Worm (Caenorhabditis elegans) whole organism, L4 larva: Measurements from ENCODE around the gene sdc-2.
A peak's percentile ranks its signal among the peaks of the same experiment; 100 is the strongest.

Experiments used
- F10B5.3 ChIP-seq: sonication (generic microtip); optimal IDR thresholded peaks from 2 replicates; lab custom pipeline; 2016; ENCODE audit warnings: mild to moderate bottlenecking, missing genetic modification characterization, missing compliant biosample characterization
- F26F4.8 ChIP-seq: fragments of 200-800 bp; sonication (Bioruptor generic); conservative IDR thresholded peaks from 2 replicates; pipeline ENCODE4 v1.3.6; 2022; ENCODE audit warnings: missing genetic modification characterization, missing compliant biosample characterization
- T20F7.1 ChIP-seq: fragments of 200-800 bp; sonication (Bioruptor generic); optimal IDR thresholded peaks from 2 replicates; lab custom pipeline; 2018; ENCODE audit warnings: mild to moderate bottlenecking, missing genetic modification characterization, missing compliant biosample characterization
- Y5F2A.4 ChIP-seq: fragments of 200-800 bp; sonication (Bioruptor generic); optimal IDR thresholded peaks from 2 replicates; lab custom pipeline; 2018; ENCODE audit warnings: mild to moderate bottlenecking, missing genetic modification characterization, missing compliant biosample characterization
- aha-1 ChIP-seq: fragments of 150-350 bp; peaks from one replicate; lab custom pipeline; 2014; ENCODE audit warnings: missing biosample characterization, missing genetic modification characterization
- ceh-20 ChIP-seq: fragments of 200-800 bp; sonication (Bioruptor generic); IDR thresholded peaks from 2 replicates; pipeline ENCODE4 v1.3.6; 2022; ENCODE audit warnings: missing genetic modification reagents, missing genetic modification characterization, missing compliant biosample characterization
- ceh-44 ChIP-seq: fragments of 200-800 bp; sonication (Bioruptor generic); IDR thresholded peaks from 2 replicates; pipeline ENCODE4 v1.3.6; 2022; ENCODE audit warnings: missing genetic modification reagents, missing genetic modification characterization, missing compliant biosample characterization
- ceh-62 ChIP-seq: sonication (generic microtip); optimal IDR thresholded peaks from 2 replicates; lab custom pipeline; 2017; ENCODE audit warnings: missing biosample characterization, missing genetic modification characterization
- daf-12 ChIP-seq: fragments of 150-350 bp; optimal IDR thresholded peaks from 2 replicates; lab custom pipeline; 2014; ENCODE audit warnings: missing biosample characterization, missing genetic modification reagents, missing genetic modification characterization
- daf-16 ChIP-seq, 3 experiments: sonication (generic microtip); optimal IDR thresholded peaks; 2 replicates each; lab custom pipeline; 2016 to 2017; ENCODE audit warnings: missing genetic modification characterization in 3 of 3, missing genetic modification reagents in 3 of 3, mild to moderate bottlenecking in 2 of 3, missing compliant biosample characterization in 2 of 3, missing biosample characterization in 1 of 3, moderate library complexity in 1 of 3
- daf-19 ChIP-seq: fragments of 200-800 bp; sonication (Bioruptor generic); conservative IDR thresholded peaks from 2 replicates; pipeline ENCODE4 v1.3.6; 2022; ENCODE audit warnings: missing genetic modification characterization, missing compliant biosample characterization
- dmd-6 ChIP-seq: fragments of 200-800 bp; sonication (Bioruptor generic); IDR thresholded peaks from 2 replicates; pipeline ENCODE4 v1.3.6; 2022; ENCODE audit warnings: missing genetic modification reagents, missing genetic modification characterization, missing compliant biosample characterization
- dmd-8 ChIP-seq: fragments of 200-800 bp; sonication (Bioruptor generic); IDR thresholded peaks from 2 replicates; pipeline ENCODE4 v1.3.6; 2022; ENCODE audit warnings: missing genetic modification characterization, missing compliant biosample characterization
- dpl-1 ChIP-seq: fragments of 150-350 bp; optimal IDR thresholded peaks from 2 replicates; lab custom pipeline; 2014; ENCODE audit warnings: missing biosample characterization, missing genetic modification reagents, missing genetic modification characterization
- egl-27 ChIP-seq: sonication (generic microtip); optimal IDR thresholded peaks from 3 replicates; lab custom pipeline; 2017; ENCODE audit warnings: missing biosample characterization, missing genetic modification reagents, missing genetic modification characterization
- egl-43 ChIP-seq: fragments of 200-800 bp; sonication (Bioruptor generic); IDR thresholded peaks from 2 replicates; pipeline ENCODE4 v1.3.6; 2022; ENCODE audit warnings: missing genetic modification reagents, missing genetic modification characterization, missing compliant biosample characterization
- fkh-10 ChIP-seq: fragments of 150-350 bp; optimal IDR thresholded peaks from 2 replicates; lab custom pipeline; 2014; ENCODE audit warnings: missing biosample characterization, missing genetic modification reagents, missing genetic modification characterization
- fos-1 ChIP-seq: fragments of 150-350 bp; optimal IDR thresholded peaks from 2 replicates; lab custom pipeline; 2014; ENCODE audit warnings: missing biosample characterization, missing genetic modification characterization
- gei-8 ChIP-seq: fragments of 200-800 bp; sonication (Bioruptor generic); optimal IDR thresholded peaks from 2 replicates; lab custom pipeline; 2018; ENCODE audit warnings: mild to moderate bottlenecking, missing genetic modification characterization, missing compliant biosample characterization
- hlh-11 ChIP-seq: fragments of 200-800 bp; sonication (Bioruptor generic); optimal IDR thresholded peaks from 2 replicates; lab custom pipeline; 2018; ENCODE audit warnings: mild to moderate bottlenecking, missing genetic modification characterization, missing compliant biosample characterization
- hmg-1.1 ChIP-seq: fragments of 200-800 bp; sonication (Bioruptor generic); IDR thresholded peaks from 2 replicates; pipeline ENCODE4 v1.3.6; 2022; ENCODE audit warnings: missing genetic modification reagents, missing genetic modification characterization, missing compliant biosample characterization
- lim-7 ChIP-seq: fragments of 200-800 bp; sonication (Bioruptor generic); IDR thresholded peaks from 2 replicates; pipeline ENCODE4 v1.3.6; 2022; ENCODE audit warnings: missing genetic modification characterization, missing compliant biosample characterization
- lin-13 ChIP-seq: fragments of 150-350 bp; optimal IDR thresholded peaks from 2 replicates; lab custom pipeline; 2014; ENCODE audit warnings: missing biosample characterization, missing genetic modification reagents, missing genetic modification characterization
- lin-15B ChIP-seq: fragments of 150-350 bp; sonication (generic microtip); optimal IDR thresholded peaks from 3 replicates; lab custom pipeline; 2014; ENCODE audit warnings: missing biosample characterization, missing genetic modification characterization
- lin-38 ChIP-seq: fragments of 200-800 bp; sonication (Bioruptor generic); IDR thresholded peaks from 2 replicates; pipeline ENCODE4 v1.3.6; 2022; ENCODE audit warnings: missing genetic modification reagents, missing genetic modification characterization, missing compliant biosample characterization
- madf-5 ChIP-seq, 2 experiments: fragments of 200-800 bp; sonication (Bioruptor generic); IDR thresholded peaks; 2 replicates each; pipeline ENCODE4 v1.3.6; 2022; ENCODE audit warnings: missing compliant biosample characterization in 2 of 2, missing genetic modification characterization in 2 of 2
- madf-9 ChIP-seq: fragments of 200-800 bp; sonication (Bioruptor generic); conservative IDR thresholded peaks from 2 replicates; pipeline ENCODE4 v1.3.6; 2022; ENCODE audit warnings: missing genetic modification reagents, missing genetic modification characterization, missing compliant biosample characterization
- mdl-1 ChIP-seq, 2 experiments: fragments of 150-350 bp in 1 of 2; sonication (generic microtip) in 1 of 2; optimal IDR thresholded peaks; 2 replicates each; lab custom pipeline; 2014 to 2017; ENCODE audit warnings: missing biosample characterization in 2 of 2, missing genetic modification characterization in 2 of 2
- mes-2 ChIP-seq: sonication (generic microtip); optimal IDR thresholded peaks from 2 replicates; lab custom pipeline; 2016; ENCODE audit warnings: missing genotype, mild to moderate bottlenecking, missing genetic modification characterization, missing compliant biosample characterization; ENCODE audit not compliant: poor library complexity, severe bottlenecking
- mxl-3 ChIP-seq: fragments of 200-800 bp; sonication (Bioruptor generic); optimal IDR thresholded peaks from 2 replicates; lab custom pipeline; 2018; ENCODE audit warnings: mild to moderate bottlenecking, missing genetic modification characterization, missing compliant biosample characterization
- nhr-10 ChIP-seq: fragments of 150-350 bp; optimal IDR thresholded peaks from 2 replicates; lab custom pipeline; 2014; ENCODE audit warnings: missing biosample characterization, missing genetic modification characterization
- nhr-102 ChIP-seq: sonication (generic microtip); optimal IDR thresholded peaks from 2 replicates; lab custom pipeline; 2016; ENCODE audit warnings: mild to moderate bottlenecking, missing genetic modification characterization, moderate library complexity, missing compliant biosample characterization
- nhr-11 ChIP-seq: fragments of 150-350 bp; optimal IDR thresholded peaks from 2 replicates; lab custom pipeline; 2014; ENCODE audit warnings: missing biosample characterization, missing genetic modification characterization
- nhr-111 ChIP-seq: fragments of 200-800 bp; sonication (Bioruptor generic); optimal IDR thresholded peaks from 2 replicates; lab custom pipeline; 2018; ENCODE audit warnings: mild to moderate bottlenecking, missing genetic modification characterization, missing compliant biosample characterization
- nhr-48 ChIP-seq: sonication (generic microtip); optimal IDR thresholded peaks from 2 replicates; lab custom pipeline; 2016; ENCODE audit warnings: mild to moderate bottlenecking, missing genetic modification characterization, missing compliant biosample characterization
- nhr-6 ChIP-seq: fragments of 150-350 bp; optimal IDR thresholded peaks from 2 replicates; lab custom pipeline; 2014; ENCODE audit warnings: missing biosample characterization, missing genetic modification characterization
- nhr-76 ChIP-seq: fragments of 150-350 bp; optimal IDR thresholded peaks from 2 replicates; lab custom pipeline; 2014; ENCODE audit warnings: missing biosample characterization, missing genetic modification characterization
- php-3 ChIP-seq: fragments of 200-800 bp; sonication (Bioruptor generic); IDR thresholded peaks from 2 replicates; pipeline ENCODE4 v1.3.6; 2022; ENCODE audit warnings: missing genetic modification reagents, missing genetic modification characterization, missing compliant biosample characterization
- rbr-2 ChIP-seq: sonication (generic microtip); optimal IDR thresholded peaks from 2 replicates; lab custom pipeline; 2016; ENCODE audit warnings: missing genotype, missing genetic modification characterization, missing compliant biosample characterization
- saeg-2 ChIP-seq: fragments of 200-800 bp; sonication (Bioruptor generic); IDR thresholded peaks from 2 replicates; pipeline ENCODE4 v1.3.6; 2022; ENCODE audit warnings: missing genetic modification reagents, missing genetic modification characterization, missing compliant biosample characterization
- set-16 ChIP-seq: fragments of 200-800 bp; sonication (Bioruptor generic); IDR thresholded peaks from 2 replicates; pipeline ENCODE4 v1.3.6; 2022; ENCODE audit warnings: missing genetic modification reagents, missing genetic modification characterization, missing compliant biosample characterization
- snpc-1.2 ChIP-seq: fragments of 200-800 bp; sonication (Bioruptor generic); IDR thresholded peaks from 2 replicates; pipeline ENCODE4 v1.3.6; 2022; ENCODE audit warnings: missing genetic modification reagents, missing genetic modification characterization, missing compliant biosample characterization
- snpc-4 ChIP-seq: fragments of 150-350 bp; optimal IDR thresholded peaks from 2 replicates; lab custom pipeline; 2014; ENCODE audit warnings: missing biosample characterization, missing genetic modification characterization
- spr-1 ChIP-seq: sonication (generic microtip); optimal IDR thresholded peaks from 2 replicates; lab custom pipeline; 2016; ENCODE audit warnings: mild to moderate bottlenecking, missing genetic modification characterization, missing compliant biosample characterization
- tag-97 ChIP-seq: fragments of 200-800 bp; sonication (Bioruptor generic); IDR thresholded peaks from 2 replicates; pipeline ENCODE4 v1.3.6; 2022; ENCODE audit warnings: missing genetic modification characterization, missing compliant biosample characterization
- unc-62 ChIP-seq, 3 experiments: fragments of 150-350 bp in 1 of 3; sonication (generic microtip); optimal IDR thresholded peaks in 2 of 3; peaks in 1 of 3; 1 replicate in 1 of 3; 2 replicates in 2 of 3; lab custom pipeline; 2014 to 2017; ENCODE audit warnings: missing biosample characterization in 3 of 3, missing genetic modification characterization in 3 of 3, missing genetic modification reagents in 3 of 3, missing genotype in 1 of 3
- zag-1 ChIP-seq: fragments of 150-350 bp; optimal IDR thresholded peaks from 2 replicates; lab custom pipeline; 2014; ENCODE audit warnings: missing biosample characterization, missing genetic modification characterization
- zip-11 ChIP-seq: fragments of 200-800 bp; sonication (Bioruptor generic); IDR thresholded peaks from 2 replicates; pipeline ENCODE4 v1.3.6; 2022; ENCODE audit warnings: missing genetic modification characterization, missing compliant biosample characterization
- zip-2 ChIP-seq: fragments of 150-350 bp; optimal IDR thresholded peaks from 2 replicates; lab custom pipeline; 2014; ENCODE audit warnings: missing biosample characterization, missing genetic modification characterization

sdc-2 gene

DNA sequence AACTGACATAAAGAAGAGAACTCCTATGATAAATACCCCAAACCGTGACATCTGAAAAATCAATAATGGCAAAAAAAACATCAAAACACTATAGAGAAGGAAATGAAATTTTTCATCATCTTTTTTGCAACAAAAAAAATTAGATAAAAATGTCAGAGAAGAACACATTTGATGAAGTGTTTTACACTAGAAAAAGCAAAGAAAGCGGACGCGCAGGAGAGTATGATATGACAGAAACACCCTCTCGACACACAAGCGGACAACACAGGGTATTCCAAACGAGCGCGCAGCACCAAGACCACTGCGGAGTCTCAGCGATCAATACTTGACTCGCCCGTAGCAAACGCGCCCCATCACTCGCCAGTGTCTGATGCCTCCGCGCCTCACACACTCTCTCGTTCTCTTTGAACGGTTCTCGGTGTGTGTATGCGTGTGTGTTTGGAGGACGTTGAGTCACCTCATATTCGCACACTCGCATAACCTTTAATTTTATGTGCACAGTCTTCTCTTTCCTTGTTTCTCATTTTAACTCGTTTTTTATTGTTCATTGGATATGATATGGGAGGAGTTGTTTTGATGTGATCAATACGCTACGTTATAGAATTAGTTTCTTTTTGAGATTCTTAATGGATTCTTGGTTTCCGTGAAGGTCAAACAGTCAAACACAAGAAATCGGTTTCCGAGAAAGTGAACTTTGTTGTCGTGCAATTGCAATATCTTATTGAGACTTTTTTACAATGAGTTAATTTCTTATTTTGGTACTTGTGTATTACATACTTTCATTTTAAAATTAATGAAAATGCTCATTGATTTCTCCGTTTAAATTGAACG is 24.2 kb downstream of the sdc-2 start, which contains the start of gene selt-1.1 (continued):
- TF ChIP-seq nhr-10 (no peak), egl-43 (GFP tag; lab: Robert Waterston, UW) (no peak), gei-8 (no peak), madf-5 (GFP tag; IDR thresholded peaks at IDR 0.05; lab: Robert Waterston, UW) (0 out of 4 replicates have a peak, but pooled peaks of 1 of the 2 experiments have one; percentile 4), ceh-62 (tag; lab: Kevin White, UChicago) (no peak), rbr-2 (tag; lab: Kevin White, UChicago) (peak; percentile 67), zag-1 (tag; lab: Kevin White, UChicago) (no peak), daf-12 (tag; lab: Kevin White, UChicago) (no peak), tag-97 (GFP tag; lab: Robert Waterston, UW) (no peak), ceh-44 (no peak), nhr-102 (tag; lab: Kevin White, UChicago) (peak; percentile 31), nhr-111 (GFP tag; lab: Kevin White, UChicago) (no peak), set-16 (GFP tag; lab: Robert Waterston, UW) (no peak), aha-1 (tag; lab: Kevin White, UChicago) (no peak), daf-16 (GFP tag; optimal IDR thresholded peaks at IDR 0.05; lab: Kevin White, UChicago) (no peak), daf-16 (tag; optimal IDR thresholded peaks at IDR 0.05; lab: Kevin White, UChicago) (peak; percentile 73), dmd-6 (GFP tag; lab: Robert Waterston, UW) (peak; percentile 75), php-3 (GFP tag; lab: Robert Waterston, UW) (no peak), zip-2 (no peak), mxl-3 (GFP tag; lab: Kevin White, UChicago) (peak; percentile 77), T20F7.1 (GFP tag; lab: Kevin White, UChicago) (no peak), nhr-6 (tag; lab: Kevin White, UChicago) (peak; percentile 97), lin-13 (GFP tag; lab: Kevin White, UChicago) (peak; percentile 68), daf-19 (GFP tag; lab: Robert Waterston, UW) (no peak), fos-1 (tag; lab: Kevin White, UChicago) (no peak), hlh-11 (tag; lab: Kevin White, UChicago) (peak; percentile 86), snpc-4 (tag; lab: Kevin White, UChicago) (no peak), F26F4.8 (no peak), egl-27 (tag; lab: Kevin White, UChicago) (no peak), mdl-1 (tag; optimal IDR thresholded peaks at IDR 0.05; lab: Kevin White, UChicago) (peak in 1 of 2 experiments; percentile 73), madf-9 (GFP tag; lab: Robert Waterston, UW) (0 out of 2 replicates have a peak, but pooled peaks have one; percentile 52), dpl-1 (GFP tag; lab: Kevin White, UChicago) (peak; percentile 11), F10B5.3 (tag; lab: Kevin White, UChicago) (peak; percentile 44), nhr-76 (tag; lab: Kevin White, UChicago) (no peak), Y5F2A.4 (GFP tag; lab: Kevin White, UChicago) (no peak), ceh-20 (GFP tag; lab: Robert Waterston, UW) (0 out of 2 replicates have a peak, but pooled peaks have one; percentile 32), spr-1 (tag; lab: Kevin White, UChicago) (peak; percentile 14), hmg-1.1 (peak; percentile 63), snpc-1.2 (GFP tag; lab: Robert Waterston, UW) (no peak), nhr-48 (tag; lab: Kevin White, UChicago) (peak; percentile 43), lim-7 (no peak), dmd-8 (GFP tag; lab: Robert Waterston, UW) (no peak), lin-15B (tag; lab: Kevin White, UChicago) (no peak), mes-2 (peak; percentile 73), zip-11 (GFP tag; lab: Robert Waterston, UW) (no peak), lin-38 (GFP tag; lab: Robert Waterston, UW) (no peak), fkh-10 (GFP tag; lab: Kevin White, UChicago) (no peak), saeg-2 (no peak), nhr-11 (tag; lab: Kevin White, UChicago) (no peak), unc-62 (GFP tag; optimal IDR thresholded peaks at IDR 0.05 in 1 of 2; lab: Kevin White, UChicago) (peak in 1 of 2 experiments; percentile 19), unc-62 (tag; optimal IDR thresholded peaks at IDR 0.05; lab: Kevin White, UChicago) (no peak)
